Fruit fly (Drosophila melanogaster): Measurements from ENCODE around the gene CG3213.

The CG3213 gene

DNA sequence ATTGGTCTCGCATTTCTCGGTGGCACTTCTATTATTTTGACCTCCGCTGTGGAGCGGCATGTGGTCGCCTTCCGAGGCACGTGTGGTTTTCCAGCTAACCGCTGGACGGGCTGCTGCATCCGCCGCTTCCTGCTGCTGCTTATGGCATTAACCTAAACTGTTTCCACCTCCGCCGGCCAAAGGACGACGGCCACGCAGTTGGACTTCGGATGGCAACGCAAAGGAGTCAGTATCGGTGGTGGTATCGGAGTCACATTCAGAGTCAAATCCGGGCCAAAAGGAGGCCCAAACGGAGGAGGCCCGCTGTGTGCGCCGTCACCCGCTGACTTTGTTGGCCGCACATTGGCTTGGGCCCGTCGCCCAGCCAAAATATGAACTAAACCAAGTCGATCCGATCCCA, 30.3 kb upstream of the CG3213 start:
- TF ChIP-seq Myc (optimal IDR thresholded peaks at IDR 0.05) (no peak), N (GFP tag; optimal IDR thresholded peaks at IDR 0.05) (no peak), sage (GFP tag; optimal IDR thresholded peaks at IDR 0.05) (no peak), Hnf4 (GFP tag; optimal IDR thresholded peaks at IDR 0.05) (no peak), foxo (GFP tag; optimal IDR thresholded peaks at IDR 0.05) (no peak), dmrt93B (GFP tag; optimal IDR thresholded peaks at IDR 0.05) (no peak), Dfd (GFP tag; optimal IDR thresholded peaks at IDR 0.05) (no peak), CG9705 (GFP tag; optimal IDR thresholded peaks at IDR 0.05) (no peak), fru (GFP tag; optimal IDR thresholded peaks at IDR 0.05) (no peak)

DNA sequence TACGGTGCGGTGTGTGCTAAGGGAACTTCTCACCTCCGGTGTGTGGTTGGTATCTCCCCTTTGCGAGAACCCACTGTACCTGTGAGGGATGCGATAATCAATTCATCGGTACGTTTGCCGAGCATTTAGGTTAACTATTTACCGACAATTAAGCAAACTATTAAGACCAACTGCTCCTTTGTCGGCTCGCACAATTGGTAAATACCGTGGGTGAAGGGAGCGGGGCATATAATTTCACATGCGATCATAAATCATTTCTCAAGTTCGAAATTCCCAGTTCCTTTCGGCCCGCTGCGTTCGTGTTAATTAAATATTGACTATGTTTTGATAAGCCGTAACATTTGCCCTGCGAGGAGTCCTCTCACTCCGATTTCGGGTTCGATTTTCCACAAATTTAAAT, 29.4 kb upstream of the CG3213 start:
- TF ChIP-seq tai (GFP tag; optimal IDR thresholded peaks at IDR 0.05) (no peak), Dif (GFP tag; optimal IDR thresholded peaks at IDR 0.05; ENCODE audit: partially characterized antibody) (no peak), Abd-B (GFP tag; optimal IDR thresholded peaks at IDR 0.05) (no peak), CG9705 (GFP tag; optimal IDR thresholded peaks at IDR 0.05) (no peak), sv (GFP tag; optimal IDR thresholded peaks at IDR 0.05) (no peak), Jra (GFP tag; optimal IDR thresholded peaks at IDR 0.05) (no peak), ey (GFP tag; optimal IDR thresholded peaks at IDR 0.05) (no peak), Hr83 (GFP tag; optimal IDR thresholded peaks at IDR 0.05; ENCODE audit: poor library complexity, severe bottlenecking) (no peak), Hnf4 (GFP tag; optimal IDR thresholded peaks at IDR 0.05) (no peak), CG32264 (GFP tag; optimal IDR thresholded peaks at IDR 0.05) (no peak), Myc (optimal IDR thresholded peaks at IDR 0.05) (no peak), pan (optimal IDR thresholded peaks at IDR 0.05) (no peak), GATAd (GFP tag; optimal IDR thresholded peaks at IDR 0.05) (no peak), N (GFP tag; optimal IDR thresholded peaks at IDR 0.05) (no peak), HLH106 (tag; optimal IDR thresholded peaks at IDR 0.05) (no peak), foxo (GFP tag; optimal IDR thresholded peaks at IDR 0.05) (no peak), dmrt93B (GFP tag; optimal IDR thresholded peaks at IDR 0.05) (no peak)

DNA sequence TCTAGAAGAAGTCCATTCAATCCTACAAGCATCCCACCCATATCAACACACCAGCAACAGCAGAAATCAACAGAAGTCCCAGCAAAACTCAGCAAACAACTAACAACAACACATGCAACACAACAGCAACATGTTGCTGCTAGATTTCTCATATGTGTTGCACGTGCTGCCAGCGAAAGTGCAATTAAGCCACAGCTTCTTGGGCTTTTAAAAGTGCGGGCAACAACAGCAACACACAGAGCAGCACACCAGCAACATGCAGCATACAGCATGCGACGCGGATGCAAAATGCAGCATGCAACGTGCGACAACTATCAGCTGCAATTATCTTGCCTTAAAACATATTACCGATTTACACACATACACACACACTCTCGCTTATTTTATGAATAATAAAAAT, 28.1 kb upstream of the CG3213 start:
- TF ChIP-seq OdsH (GFP tag; optimal IDR thresholded peaks at IDR 0.05) (no peak), Rel (GFP tag; optimal IDR thresholded peaks at IDR 0.05) (no peak), Rel (tag; optimal IDR thresholded peaks at IDR 0.05) (no peak), woc (GFP tag; optimal IDR thresholded peaks at IDR 0.05) (no peak), Jra (GFP tag; optimal IDR thresholded peaks at IDR 0.05) (no peak), sv (GFP tag; optimal IDR thresholded peaks at IDR 0.05) (no peak), Mio (GFP tag; optimal IDR thresholded peaks at IDR 0.05) (no peak), fru (GFP tag; optimal IDR thresholded peaks at IDR 0.05) (no peak), h (GFP tag; optimal IDR thresholded peaks at IDR 0.05) (no peak), Abd-B (GFP tag; optimal IDR thresholded peaks at IDR 0.05) (no peak), Vsx2 (GFP tag; optimal IDR thresholded peaks at IDR 0.05; ENCODE audit: partially characterized antibody) (no peak), rgr (GFP tag; optimal IDR thresholded peaks at IDR 0.05) (no peak), Dfd (GFP tag; optimal IDR thresholded peaks at IDR 0.05) (no peak), dmrt93B (GFP tag; optimal IDR thresholded peaks at IDR 0.05) (no peak), tai (GFP tag; optimal IDR thresholded peaks at IDR 0.05) (no peak), usp (GFP tag; optimal IDR thresholded peaks at IDR 0.05) (no peak), brk (GFP tag; optimal IDR thresholded peaks at IDR 0.05) (no peak), sage (GFP tag; optimal IDR thresholded peaks at IDR 0.05) (no peak), lola (GFP tag; optimal IDR thresholded peaks at IDR 0.05) (no peak)

DNA sequence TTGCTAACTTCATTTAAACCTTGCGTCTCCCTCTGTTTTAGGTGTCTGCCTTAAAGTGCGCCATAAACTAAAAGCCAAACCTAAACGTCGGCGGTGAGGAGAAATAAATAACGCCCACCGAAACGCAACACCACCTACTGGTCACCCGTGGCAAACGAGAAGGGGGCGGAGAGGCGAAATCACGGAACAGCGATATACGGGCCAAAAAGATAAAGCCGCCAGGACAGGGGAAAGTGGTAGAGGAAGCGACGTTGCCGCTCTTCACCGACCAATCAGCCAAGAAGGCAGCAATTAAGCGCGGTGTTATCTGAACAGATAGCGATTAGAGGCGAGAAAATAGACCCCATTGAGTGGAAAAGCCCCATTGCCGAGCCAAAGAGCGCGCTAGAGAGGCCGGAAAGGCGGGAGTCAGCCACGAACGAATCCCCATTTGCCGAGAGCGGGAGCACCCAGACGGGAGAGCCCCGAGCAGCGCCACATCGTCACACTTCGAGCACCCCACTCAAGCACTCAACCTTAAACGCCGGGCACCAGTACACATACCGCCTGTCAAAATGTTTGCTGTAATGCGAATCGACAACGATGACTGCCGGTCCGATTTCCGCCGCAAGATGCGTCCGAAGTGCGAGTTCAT, 25.7 kb upstream of the CG3213 start:
- TF ChIP-seq OdsH (GFP tag; optimal IDR thresholded peaks at IDR 0.05) (no peak), CG9705 (GFP tag; optimal IDR thresholded peaks at IDR 0.05) (no peak), h (GFP tag; optimal IDR thresholded peaks at IDR 0.05) (peak; percentile 8), Dfd (GFP tag; optimal IDR thresholded peaks at IDR 0.05) (no peak), Vsx2 (GFP tag; optimal IDR thresholded peaks at IDR 0.05; ENCODE audit: partially characterized antibody) (peak; percentile 51), dl (GFP tag; optimal IDR thresholded peaks at IDR 0.05; ENCODE audit: insufficient read depth in 1 of 2, partially characterized antibody in 2 of 2) (peak; percentile 77 to 81), br (GFP tag; optimal IDR thresholded peaks at IDR 0.05) (peak; percentile 15), pan (optimal IDR thresholded peaks at IDR 0.05) (no peak), N (GFP tag; optimal IDR thresholded peaks at IDR 0.05) (no peak), dmrt93B (GFP tag; optimal IDR thresholded peaks at IDR 0.05) (no peak), Dif (GFP tag; optimal IDR thresholded peaks at IDR 0.05; ENCODE audit: partially characterized antibody) (peak; percentile 81), woc (GFP tag; optimal IDR thresholded peaks at IDR 0.05) (no peak), HLH106 (tag; optimal IDR thresholded peaks at IDR 0.05) (no peak), rgr (GFP tag; optimal IDR thresholded peaks at IDR 0.05) (no peak), Mio (GFP tag; optimal IDR thresholded peaks at IDR 0.05) (no peak)

All from whole organism, wandering third instar larva.